Fruit fly (Drosophila melanogaster) whole organism: Measurements from ENCODE around the gene CG45116.
"Not testable (repeated sequence)": the region's sequence is repeated elsewhere in the genome, so short reads cannot be mapped to it uniquely, and the experiment has no call there.

Experiments used
- CG8478 ChIP-seq: fragments of >200 bp; optimal IDR thresholded peaks from 2 replicates; lab custom pipeline; 2018; ENCODE audit warnings: inconsistent platforms
- Dll ChIP-seq: fragments of >200 bp; optimal IDR thresholded peaks from 2 replicates; lab custom pipeline; 2017
- EcR ChIP-seq, 2 experiments: fragments of >200 bp; optimal IDR thresholded peaks; 2 replicates each; lab custom pipeline; 2017; ENCODE audit warnings: missing biosample characterization in 2 of 2, missing genetic modification characterization in 2 of 2, missing genetic modification reagents in 2 of 2
- pan ChIP-seq: fragments of >200 bp; optimal IDR thresholded peaks from 2 replicates; lab custom pipeline; 2017
- psq ChIP-seq: fragments of >200 bp; optimal IDR thresholded peaks from 2 replicates; lab custom pipeline; 2017
- usp ChIP-seq: fragments of >200 bp; optimal IDR thresholded peaks from 2 replicates; lab custom pipeline; 2017; ENCODE audit warnings: missing biosample characterization, missing genetic modification characterization, mixed read lengths

CG45116 gene

DNA sequence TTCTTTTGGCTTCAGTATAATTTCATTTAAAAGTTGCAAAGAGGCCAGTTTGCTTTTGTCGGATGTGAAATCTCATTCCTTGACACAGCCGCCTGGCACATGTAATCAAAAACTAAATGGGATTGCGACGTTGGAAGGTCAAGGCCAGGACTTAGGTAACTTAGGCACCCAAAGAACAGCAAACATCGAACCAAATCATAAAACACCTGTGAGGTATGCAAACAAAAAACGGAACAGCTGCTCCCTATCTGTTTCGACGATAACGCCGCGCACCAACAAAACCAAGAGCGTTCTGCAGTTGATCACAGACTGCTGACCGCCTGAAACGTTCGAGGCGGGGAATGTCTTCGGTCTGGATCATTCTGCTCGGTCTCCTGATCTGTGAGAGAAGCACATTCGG lies at the start of gene CG45116:
TSS of gene CG45116 (plus strand) at position 301 of the 400 bp plus-strand sequence.
- TF ChIP-seq psq (lab: Kevin White, UChicago): no peak

DNA sequence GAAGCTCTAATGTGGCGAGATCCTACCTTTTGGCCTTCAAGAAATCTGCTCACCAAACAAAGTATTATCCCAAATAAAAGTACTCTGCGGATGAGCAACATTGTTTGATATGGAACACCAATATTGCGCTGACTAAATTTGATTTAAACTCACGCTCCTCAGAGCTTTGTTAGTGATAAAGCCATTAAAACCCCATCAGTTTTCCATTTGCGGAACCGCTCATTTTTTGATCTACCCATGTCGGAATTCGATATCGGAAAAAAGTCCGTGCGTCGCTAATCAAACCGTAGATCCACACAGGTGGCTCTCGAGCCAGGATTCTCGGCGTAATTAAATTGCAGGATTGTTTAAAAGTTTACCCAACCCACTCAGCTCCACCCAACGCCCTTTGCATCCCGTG lies 46.8 kb upstream of the CG45116 start, which contains the start of gene CG33772:
TSS of gene CG33772 (minus strand) at position 101 of the 400 bp plus-strand sequence.
- TF ChIP-seq Dll (lab: Kevin White, UChicago) (no peak), pan (lab: Kevin White, UChicago) (no peak), EcR (GFP tag; optimal IDR thresholded peaks at IDR 0.05; lab: Kevin White, UChicago) (no peak), psq (lab: Kevin White, UChicago) (no peak)

DNA sequence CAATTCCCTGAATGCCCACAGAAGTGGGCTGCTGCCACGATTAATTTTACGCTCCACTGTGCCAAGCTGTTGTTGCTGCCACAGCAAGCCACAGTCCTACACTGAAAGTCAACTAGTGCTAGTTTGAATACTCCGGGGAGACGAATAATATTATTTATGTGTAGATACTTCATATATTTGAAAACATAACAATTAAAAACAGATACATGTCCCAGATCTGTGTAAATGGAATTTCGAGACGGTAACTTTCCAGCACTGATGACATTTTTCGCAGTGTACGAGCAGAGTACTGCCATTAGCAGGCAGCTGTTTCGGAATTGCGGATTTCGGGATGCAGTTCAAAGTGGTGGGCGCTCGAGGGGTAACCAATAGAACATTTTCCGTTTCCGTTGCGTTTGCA lies 34.1 kb upstream of the CG45116 start:
- TF ChIP-seq usp (GFP tag; lab: Kevin White, UChicago) (no peak), pan (lab: Kevin White, UChicago) (no peak), EcR (GFP tag; optimal IDR thresholded peaks at IDR 0.05; lab: Kevin White, UChicago) (no peak)

DNA sequence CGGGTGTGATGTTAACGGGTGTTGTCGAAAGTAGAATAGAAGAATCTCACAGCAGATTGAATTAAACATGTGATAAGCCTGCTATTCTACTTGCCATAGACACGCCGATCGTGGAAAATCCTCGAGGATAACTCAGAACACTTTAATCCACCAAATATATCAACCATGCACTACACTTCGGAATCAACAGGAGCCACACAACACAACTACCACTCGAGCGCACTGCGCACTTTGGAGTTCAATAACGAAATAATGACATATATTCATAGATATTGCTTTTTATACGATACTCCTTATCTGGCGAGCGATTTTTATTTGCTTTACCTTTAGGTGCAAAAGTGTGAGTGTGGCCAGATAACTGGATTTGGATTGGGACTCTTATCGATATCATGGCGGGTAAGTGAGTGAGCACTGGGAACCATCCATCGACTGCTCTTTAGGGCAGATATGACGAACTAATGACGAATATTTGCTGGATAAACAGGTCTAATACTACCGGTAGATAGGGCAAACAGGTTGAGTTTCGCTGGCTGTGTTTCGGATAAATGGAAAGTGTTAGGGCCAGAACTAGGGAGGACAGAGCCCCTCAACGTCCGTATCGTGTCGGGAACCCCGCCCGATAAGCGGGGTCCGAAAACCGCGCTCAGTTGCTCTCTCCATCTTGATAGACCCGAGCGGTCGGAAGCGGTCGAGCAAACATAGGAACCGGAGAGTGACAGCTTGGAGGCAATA lies 29.8 kb upstream of the CG45116 start, which contains the start of gene Jhbp6:
TSS of gene Jhbp6 (plus strand) at position 682 of the 732 bp plus-strand sequence.
- no peak for TF ChIP-seq Dll (lab: Kevin White, UChicago)
- TF ChIP-seq pan (lab: Kevin White, UChicago): no peak
- TF ChIP-seq usp (GFP tag; lab: Kevin White, UChicago): no peak
- TF ChIP-seq EcR (GFP tag; optimal IDR thresholded peaks at IDR 0.05; lab: Kevin White, UChicago): no peak
- TF ChIP-seq psq (lab: Kevin White, UChicago): no peak
- no peak for TF ChIP-seq CG8478

DNA sequence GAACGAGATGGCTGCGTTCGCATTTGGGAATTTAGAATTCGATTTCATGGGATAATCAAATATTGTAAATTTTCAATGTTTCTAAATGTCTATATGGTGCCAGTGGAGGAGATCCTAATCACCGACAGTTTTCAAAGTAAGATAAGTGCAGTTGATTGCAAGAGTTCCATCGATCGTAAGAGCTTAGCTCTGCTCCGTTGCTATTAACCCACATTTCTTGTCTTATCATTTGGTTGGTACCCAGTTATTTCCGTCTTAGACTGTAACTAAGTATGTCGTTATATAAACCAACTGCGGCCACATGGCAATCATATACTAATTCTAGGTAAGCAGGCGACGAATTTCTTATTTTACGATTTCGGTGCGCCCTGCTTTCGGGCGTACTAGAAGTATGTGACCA lies 29.1 kb upstream of the CG45116 start:
- TF ChIP-seq psq (lab: Kevin White, UChicago): no peak
- TF ChIP-seq pan (lab: Kevin White, UChicago): no peak
- TF ChIP-seq CG8478: no peak
- TF ChIP-seq Dll (lab: Kevin White, UChicago): no peak
- no peak for TF ChIP-seq usp (GFP tag; lab: Kevin White, UChicago)
- TF ChIP-seq EcR (GFP tag; optimal IDR thresholded peaks at IDR 0.05; lab: Kevin White, UChicago): no peak

DNA sequence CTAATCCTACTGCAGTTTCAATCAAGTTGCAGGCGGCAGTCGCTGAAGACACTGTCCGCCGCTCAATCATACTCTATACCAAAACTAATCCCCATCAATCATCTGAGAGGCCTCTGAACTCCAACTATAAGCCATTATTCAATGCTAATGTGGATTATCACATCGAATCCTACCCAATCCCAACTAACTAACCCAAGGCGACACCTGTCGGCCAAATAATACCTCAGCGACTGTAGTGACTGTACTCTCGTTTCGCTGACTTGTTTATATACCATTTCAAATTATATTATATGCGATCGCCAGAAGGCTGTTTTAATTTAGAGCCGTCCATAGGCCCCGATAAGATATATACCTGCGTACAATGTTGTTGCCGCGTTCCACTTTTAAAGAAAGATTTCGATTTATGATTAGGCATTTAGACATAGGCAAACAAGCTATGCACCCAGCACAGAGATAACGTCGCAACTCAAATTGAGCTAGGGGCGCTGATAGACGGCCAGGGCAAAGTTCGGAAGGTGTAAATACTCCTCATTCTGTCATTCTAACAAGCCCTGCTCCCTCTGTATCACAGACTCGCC lies 27.4 kb upstream of the CG45116 start:
- TF ChIP-seq CG8478: no peak
- TF ChIP-seq usp (GFP tag; lab: Kevin White, UChicago): no peak
- no peak for TF ChIP-seq pan (lab: Kevin White, UChicago)
- no peak for TF ChIP-seq psq (lab: Kevin White, UChicago)
- no peak for TF ChIP-seq Dll (lab: Kevin White, UChicago)
- TF ChIP-seq EcR (GFP tag; optimal IDR thresholded peaks at IDR 0.05; lab: Kevin White, UChicago): no peak

DNA sequence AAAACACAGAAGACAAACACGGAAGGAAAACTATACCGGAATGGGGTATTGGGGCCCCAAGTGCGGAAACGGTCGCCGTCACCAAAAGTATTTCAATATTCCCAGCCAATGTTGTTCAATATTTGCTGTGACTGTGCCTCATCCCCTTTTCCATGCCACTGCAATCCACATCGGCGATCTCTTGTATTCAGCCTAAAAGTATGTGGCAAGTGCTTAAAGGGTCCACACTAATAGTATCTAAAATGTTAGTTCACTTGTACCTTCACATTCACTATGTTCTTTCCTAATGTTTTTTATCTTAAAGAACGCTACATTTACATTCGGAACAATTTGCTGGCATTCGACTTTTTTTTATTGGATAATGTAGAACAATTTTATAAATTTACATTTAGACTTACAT lies 18.3 kb upstream of the CG45116 start:
- no peak for TF ChIP-seq usp (GFP tag; lab: Kevin White, UChicago)
- no peak for TF ChIP-seq Dll (lab: Kevin White, UChicago)

- no peak for TF ChIP-seq EcR (GFP tag; optimal IDR thresholded peaks at IDR 0.05; lab: Kevin White, UChicago)
- no peak for TF ChIP-seq usp (GFP tag; lab: Kevin White, UChicago)
- TF ChIP-seq CG8478: no peak
- TF ChIP-seq psq (lab: Kevin White, UChicago): no peak
- no peak for TF ChIP-seq pan (lab: Kevin White, UChicago)
- TF ChIP-seq Dll (lab: Kevin White, UChicago): no peak
Observed at dm6 chr3L:22686987-22687386, 12.2 kb upstream of the CG45116 start, which contains the start of the genes CG14455 and CG14456. CG14455 (minus strand) TSS chr3L:22687087. CG14456 (plus strand) TSS chr3L:22687222.

DNA sequence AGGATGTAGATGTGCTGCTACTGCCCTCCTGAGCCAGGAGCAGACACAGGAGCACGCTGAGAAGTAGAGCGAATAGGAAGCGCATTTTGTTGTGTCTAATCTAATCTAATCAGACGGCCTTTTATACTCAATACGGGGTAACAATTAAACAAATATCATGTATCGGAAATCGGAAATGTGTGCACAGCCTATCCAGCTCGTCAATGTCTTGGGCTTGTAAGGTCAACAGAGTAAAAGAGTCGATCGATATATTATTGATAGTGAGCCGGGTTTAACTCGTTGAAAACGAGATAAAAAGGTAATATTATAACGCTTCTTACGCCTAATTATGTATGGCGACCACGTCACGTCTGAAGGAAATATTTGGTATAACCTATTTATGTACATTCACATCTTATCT lies 6.8 kb upstream of the CG45116 start, which contains the start of gene CG14454:
TSS of gene CG14454 (minus strand) at position 101 of the 400 bp plus-strand sequence.
- not testable (repeated sequence) for TF ChIP-seq usp (GFP tag; lab: Kevin White, UChicago); pan (lab: Kevin White, UChicago); psq (lab: Kevin White, UChicago)

- no peak for TF ChIP-seq CG8478
Observed at dm6 chr3L:22693712-22694111, 5.5 kb upstream of the CG45116 start, which contains the start of the genes CG12546 and CG14453. CG12546 (minus strand) TSS chr3L:22693812. CG14453 (plus strand) TSS chr3L:22694083.

DNA sequence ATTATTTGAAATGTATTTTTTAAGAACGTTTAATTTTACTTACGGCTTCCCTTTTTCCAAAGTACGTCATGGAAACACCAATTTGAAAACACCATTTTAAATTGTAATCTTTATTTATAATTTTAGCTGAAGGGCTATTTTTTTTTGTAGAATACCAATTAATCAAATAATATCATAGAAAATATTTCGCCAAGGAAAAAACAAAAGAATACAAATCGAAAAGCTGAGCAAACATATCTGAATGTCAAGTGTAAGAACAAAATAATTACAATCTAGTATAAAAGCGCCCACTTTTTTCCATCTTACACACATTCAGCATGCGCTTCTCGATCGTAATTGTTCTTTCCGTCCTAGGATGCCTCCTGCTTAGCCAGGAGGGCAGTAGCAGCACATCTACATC lies 3.6 kb upstream of the CG45116 start, which contains the start of gene CG14452:
TSS of gene CG14452 (plus strand) at position 301 of the 400 bp plus-strand sequence.
- no peak for TF ChIP-seq EcR (GFP tag; optimal IDR thresholded peaks at IDR 0.05; lab: Kevin White, UChicago)
- TF ChIP-seq usp (GFP tag; lab: Kevin White, UChicago): no peak
- no peak for TF ChIP-seq Dll (lab: Kevin White, UChicago)
- TF ChIP-seq CG8478: no peak
- no peak for TF ChIP-seq pan (lab: Kevin White, UChicago)
- no peak for TF ChIP-seq psq (lab: Kevin White, UChicago)

DNA sequence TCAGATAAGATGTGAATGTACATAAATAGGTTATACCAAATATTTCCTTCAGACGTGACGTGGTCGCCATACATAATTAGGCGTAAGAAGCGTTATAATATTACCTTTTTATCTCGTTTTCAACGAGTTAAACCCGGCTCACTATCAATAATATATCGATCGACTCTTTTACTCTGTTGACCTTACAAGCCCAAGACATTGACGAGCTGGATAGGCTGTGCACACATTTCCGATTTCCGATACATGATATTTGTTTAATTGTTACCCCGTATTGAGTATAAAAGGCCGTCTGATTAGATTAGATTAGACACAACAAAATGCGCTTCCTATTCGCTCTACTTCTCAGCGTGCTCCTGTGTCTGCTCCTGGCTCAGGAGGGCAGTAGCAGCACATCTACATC lies 2.3 kb upstream of the CG45116 start, which contains the start of gene CG32453:
TSS of gene CG32453 (plus strand) at position 301 of the 400 bp plus-strand sequence.
- not testable (repeated sequence) for TF ChIP-seq EcR (GFP tag; optimal IDR thresholded peaks at IDR 0.05; lab: Kevin White, UChicago); usp (GFP tag; lab: Kevin White, UChicago); Dll (lab: Kevin White, UChicago)
